Fruit fly (Drosophila melanogaster): ENCODE results near the gene CG31546.

Gene CG31546

dm6 chr3R:5653887-5654286, 18.5 kb upstream of the CG31546 start (continued):
- peak; percentile 33 for TF ChIP-seq odd (GFP tag; optimal IDR thresholded peaks at IDR 0.05)
- peak; percentile 12 for TF ChIP-seq CG12071 (GFP tag; optimal IDR thresholded peaks at IDR 0.05)

dm6 chr3R:5649903-5650302, 14.5 kb upstream of the CG31546 start:
- TF ChIP-seq Pdp1 (GFP tag; optimal IDR thresholded peaks at IDR 0.05) (no peak), shn (GFP tag; optimal IDR thresholded peaks at IDR 0.05) (no peak), lmd (GFP tag; IDR thresholded peaks at IDR 0.05) (no peak), sens (GFP tag) (peak; percentile 30), sisA (GFP tag; IDR thresholded peaks at IDR 0.05) (no peak), gt (GFP tag; IDR thresholded peaks at IDR 0.05) (no peak), ttk (GFP tag; IDR thresholded peaks at IDR 0.05) (0 out of 2 replicates have a peak, but pooled peaks have one; percentile 17), Med (GFP tag) (peak; percentile 55), CG18011 (GFP tag; optimal IDR thresholded peaks at IDR 0.05) (no peak), CG2202 (tag; optimal IDR thresholded peaks at IDR 0.05) (no peak), H15 (GFP tag; IDR thresholded peaks at IDR 0.05) (no peak), mld (GFP tag; IDR thresholded peaks at IDR 0.05; ENCODE audit: partially characterized antibody) (no peak), Dp (GFP tag; optimal IDR thresholded peaks at IDR 0.05) (no peak), ato (GFP tag; IDR thresholded peaks at IDR 0.05; ENCODE audit: partially characterized antibody) (no peak), az2 (GFP tag; optimal IDR thresholded peaks at IDR 0.05) (no peak), knrl (GFP tag; IDR thresholded peaks at IDR 0.05; ENCODE audit: partially characterized antibody) (no peak), Rfx (GFP tag; IDR thresholded peaks at IDR 0.05) (0 out of 2 replicates have a peak, but pooled peaks have one; percentile 7), toy (GFP tag; IDR thresholded peaks at IDR 0.05) (no peak), zfh1 (GFP tag; IDR thresholded peaks at IDR 0.05) (no peak), Hr78 (GFP tag; optimal IDR thresholded peaks at IDR 0.05) (no peak), CG3995 (GFP tag; optimal IDR thresholded peaks at IDR 0.05) (no peak), h (optimal IDR thresholded peaks at IDR 0.05) (no peak), Spps (tag; optimal IDR thresholded peaks at IDR 0.05) (no peak), CG31388 (GFP tag; optimal IDR thresholded peaks at IDR 0.05) (no peak), br (optimal IDR thresholded peaks at IDR 0.05) (no peak), CG8944 (GFP tag; optimal IDR thresholded peaks at IDR 0.05) (no peak), CG3065 (GFP tag; optimal IDR thresholded peaks at IDR 0.05) (no peak), CG4328 (GFP tag; optimal IDR thresholded peaks at IDR 0.05) (no peak), maf-S (GFP tag; optimal IDR thresholded peaks at IDR 0.05) (no peak), Oli (tag; optimal IDR thresholded peaks at IDR 0.05) (no peak), CG1832 (GFP tag; optimal IDR thresholded peaks at IDR 0.05) (peak; percentile 8), CG18476 (GFP tag; optimal IDR thresholded peaks at IDR 0.05) (no peak), CG18619 (GFP tag; optimal IDR thresholded peaks at IDR 0.05) (no peak), Dbx (GFP tag; IDR thresholded peaks at IDR 0.05) (no peak), CG4854 (GFP tag; optimal IDR thresholded peaks at IDR 0.05) (no peak), CG43689 (GFP tag; IDR thresholded peaks at IDR 0.05) (no peak), CG4404 (GFP tag; IDR thresholded peaks at IDR 0.05) (no peak)

- TF ChIP-seq Ssrp (tag; optimal IDR thresholded peaks at IDR 0.05): peak; percentile 36
- TF ChIP-seq Dbx (GFP tag; IDR thresholded peaks at IDR 0.05): 0 out of 3 replicates have a peak, but pooled peaks have one; percentile 20
- TF ChIP-seq TFAM (GFP tag; optimal IDR thresholded peaks at IDR 0.05): no peak
- no peak for TF ChIP-seq stc (GFP tag; IDR thresholded peaks at IDR 0.05)
- TF ChIP-seq chn (GFP tag; optimal IDR thresholded peaks at IDR 0.05): peak; percentile 21
- TF ChIP-seq cad (GFP tag; optimal IDR thresholded peaks at IDR 0.05): no peak
- TF ChIP-seq CG10543 (GFP tag; optimal IDR thresholded peaks at IDR 0.05): peak; percentile 66
- no peak for TF ChIP-seq CG2202 (tag; optimal IDR thresholded peaks at IDR 0.05)
- TF ChIP-seq CG14050 (GFP tag; IDR thresholded peaks at IDR 0.05): no peak
- TF ChIP-seq Dfd (GFP tag; optimal IDR thresholded peaks at IDR 0.05): no peak
- TF ChIP-seq slou (GFP tag; optimal IDR thresholded peaks at IDR 0.05): peak; percentile 43
- peak; percentile 98 for TF ChIP-seq phol (tag; optimal IDR thresholded peaks at IDR 0.05)
- TF ChIP-seq br (optimal IDR thresholded peaks at IDR 0.05): no peak
- no peak for TF ChIP-seq ham (GFP tag; IDR thresholded peaks at IDR 0.05)
Observed at dm6 chr3R:5648569-5649476, 13.4 kb upstream of the CG31546 start, which contains the start of the genes MTA1-like and Sec23. TSS of gene MTA1-like (minus strand) at chr3R:5648738. TSS of gene Sec23 (plus strand) at chr3R:5649065.
